Worm (Caenorhabditis elegans): ENCODE results near the gene cht-3.
A peak's percentile ranks its signal among the peaks of the same experiment; 100 is the strongest.

cht-3 gene

ce11 chrIV:7018623-7019022, 15.2 kb downstream of the cht-3 start:
- TF ChIP-seq nhr-41 (GFP tag; IDR thresholded peaks at IDR 0.05), result no peak
- peak; percentile 67 for TF ChIP-seq fkh-10 (GFP tag; optimal IDR thresholded peaks at IDR 0.05)
- TF ChIP-seq zfp-3 (GFP tag; conservative IDR thresholded peaks at IDR 0.05), result no peak
- no peak for TF ChIP-seq tag-97 (GFP tag; IDR thresholded peaks at IDR 0.05)
- no peak for TF ChIP-seq saeg-2 (GFP tag; IDR thresholded peaks at IDR 0.05)
- TF ChIP-seq ces-1 (GFP tag; optimal IDR thresholded peaks at IDR 0.05), result peak; percentile 38
- TF ChIP-seq ama-1 (optimal IDR thresholded peaks at IDR 0.05), result no peak
- TF ChIP-seq mdl-1 (tag; optimal IDR thresholded peaks at IDR 0.05), result no peak
- no peak for TF ChIP-seq nhr-28 (tag; optimal IDR thresholded peaks at IDR 0.05)

ce11 chrIV:7020630-7021029, 17.2 kb downstream of the cht-3 start:
- no peak for TF ChIP-seq gei-8 (GFP tag; optimal IDR thresholded peaks at IDR 0.05)
- no peak for TF ChIP-seq F44E2.7 (GFP tag; IDR thresholded peaks at IDR 0.05)
- peak; percentile 79 for TF ChIP-seq dve-1 (tag; optimal IDR thresholded peaks at IDR 0.05; ENCODE audit: insufficient read depth)
- no peak for TF ChIP-seq sdz-12 (GFP tag; optimal IDR thresholded peaks at IDR 0.05)
- TF ChIP-seq madf-5 (GFP tag; IDR thresholded peaks at IDR 0.05), result no peak
- no peak for TF ChIP-seq R02D3.7 (tag; optimal IDR thresholded peaks at IDR 0.05)
- no peak for TF ChIP-seq hmg-1.1 (GFP tag; IDR thresholded peaks at IDR 0.05)
- TF ChIP-seq ama-1 (optimal IDR thresholded peaks at IDR 0.05), result no peak
- no peak for TF ChIP-seq cey-2 (tag; optimal IDR thresholded peaks at IDR 0.05; ENCODE audit: borderline replicate concordance, insufficient read depth)
- no peak for TF ChIP-seq F49E8.2 (tag; optimal IDR thresholded peaks at IDR 0.05; ENCODE audit: borderline replicate concordance)
- TF ChIP-seq nhr-25 (tag; optimal IDR thresholded peaks at IDR 0.05; ENCODE audit: borderline replicate concordance, insufficient read depth), result no peak
- peak; percentile 44 for TF ChIP-seq mep-1 (tag; optimal IDR thresholded peaks at IDR 0.05)
- TF ChIP-seq mdt-29 (GFP tag; IDR thresholded peaks at IDR 0.05), result no peak
- peak; percentile 92 for TF ChIP-seq hlh-30 (tag; optimal IDR thresholded peaks at IDR 0.05; ENCODE audit: insufficient read depth)
- TF ChIP-seq daf-19 (GFP tag; conservative IDR thresholded peaks at IDR 0.05), result no peak
- no peak for TF ChIP-seq F26F4.8 (GFP tag; conservative IDR thresholded peaks at IDR 0.05)
- no peak for TF ChIP-seq aha-1 (tag)
- no peak for TF ChIP-seq lir-3 (tag; optimal IDR thresholded peaks at IDR 0.05)
- no peak for TF ChIP-seq nhr-111 (GFP tag; optimal IDR thresholded peaks at IDR 0.05)
- no peak for TF ChIP-seq dmd-9 (GFP tag; IDR thresholded peaks at IDR 0.05)
- TF ChIP-seq php-3 (GFP tag; IDR thresholded peaks at IDR 0.05), result peak; percentile 63
- no peak for TF ChIP-seq lin-39 (tag; optimal IDR thresholded peaks at IDR 0.05)
- TF ChIP-seq pqm-1 (tag; optimal IDR thresholded peaks at IDR 0.05), result no peak
- TF ChIP-seq unc-130 (GFP tag; optimal IDR thresholded peaks at IDR 0.05), result no peak
- TF ChIP-seq daf-16 (GFP tag; optimal IDR thresholded peaks at IDR 0.05), result peak in 1 of 2 experiments; percentile 5
- TF ChIP-seq daf-16 (tag; optimal IDR thresholded peaks at IDR 0.05), result peak; percentile 98
- TF ChIP-seq ceh-82 (tag; optimal IDR thresholded peaks at IDR 0.05), result no peak
- peak; percentile 27 for TF ChIP-seq mxl-3 (GFP tag; optimal IDR thresholded peaks at IDR 0.05)
- no peak for TF ChIP-seq attf-4 (tag; optimal IDR thresholded peaks at IDR 0.05)
- TF ChIP-seq nhr-102 (tag; optimal IDR thresholded peaks at IDR 0.05), result peak; percentile 4
- no peak for TF ChIP-seq zip-11 (GFP tag; IDR thresholded peaks at IDR 0.05)
- no peak for TF ChIP-seq lin-29 (GFP tag; IDR thresholded peaks at IDR 0.05)
- no peak for TF ChIP-seq egl-27 (tag; optimal IDR thresholded peaks at IDR 0.05)
- TF ChIP-seq mdl-1 (tag; optimal IDR thresholded peaks at IDR 0.05), result peak in 1 of 2 experiments; percentile 71
- peak; percentile 65 for TF ChIP-seq nhr-77 (tag; optimal IDR thresholded peaks at IDR 0.05)
- no peak for TF ChIP-seq nhr-237 (tag; optimal IDR thresholded peaks at IDR 0.05)
- no peak for TF ChIP-seq nhr-10 (tag; optimal IDR thresholded peaks at IDR 0.05)
- TF ChIP-seq ZK337.2 (GFP tag; IDR thresholded peaks at IDR 0.05), result no peak
- TF ChIP-seq daf-8 (GFP tag; IDR thresholded peaks at IDR 0.05), result no peak
- peak in 1 of 2 experiments; percentile 18 for TF ChIP-seq unc-62 (GFP tag; optimal IDR thresholded peaks at IDR 0.05 in 1 of 2)
- TF ChIP-seq unc-62 (tag; optimal IDR thresholded peaks at IDR 0.05), result no peak
- peak; percentile 70 for TF ChIP-seq hlh-11 (tag; optimal IDR thresholded peaks at IDR 0.05)
- no peak for TF ChIP-seq ZK546.5 (tag; optimal IDR thresholded peaks at IDR 0.05)
- peak in 1 of 2 experiments; percentile 41 for TF ChIP-seq lsy-2 (tag; optimal IDR thresholded peaks at IDR 0.05)
